Fruit fly (Drosophila melanogaster) whole organism, embryonic: Measurements from ENCODE around the gene Sce.

ENCODE experiments used
- CG10209 ChIP-seq: fragments of 200-800 bp; sonication (Bioruptor generic); optimal IDR thresholded peaks from 3 replicates; lab custom pipeline; 2017; ENCODE audit warnings: missing biosample characterization, mild to moderate bottlenecking, missing genetic modification characterization, missing genetic modification reagents
- CG1024 ChIP-seq: fragments of 200-800 bp; sonication (Bioruptor generic); IDR thresholded peaks from 2 replicates; pipeline ENCODE4 v1.3.6; 2022; ENCODE audit warnings: missing biosample characterization, missing genetic modification characterization
- CG10543 ChIP-seq: fragments of 200-800 bp; sonication (Bioruptor generic); optimal IDR thresholded peaks from 3 replicates; lab custom pipeline; 2017; ENCODE audit warnings: missing biosample characterization, mild to moderate bottlenecking, missing genetic modification characterization, moderate library complexity
- CG10654 ChIP-seq: fragments of 200-800 bp; sonication (Bioruptor generic); optimal IDR thresholded peaks from 2 replicates; lab custom pipeline; 2016; ENCODE audit warnings: missing biosample characterization, missing genetic modification characterization
- CG11560 ChIP-seq: fragments of 200-800 bp; sonication (Bioruptor generic); IDR thresholded peaks from 3 replicates; pipeline ENCODE4 v1.3.6; 2022; ENCODE audit warnings: missing biosample characterization, missing genetic modification characterization
- CG12659 ChIP-seq: fragments of 200-800 bp; sonication (Bioruptor generic); optimal IDR thresholded peaks from 3 replicates; lab custom pipeline; 2017; ENCODE audit warnings: mild to moderate bottlenecking, missing biosample characterization, missing genetic modification reagents, missing genetic modification characterization
- CG14014 ChIP-seq: fragments of 200-800 bp; sonication (Bioruptor generic); IDR thresholded peaks from 2 replicates; pipeline ENCODE4 v1.3.6; 2022; ENCODE audit warnings: missing biosample characterization, missing genetic modification characterization
- CG17912 ChIP-seq: fragments of 200-800 bp; sonication (Bioruptor generic); optimal IDR thresholded peaks from 2 replicates; lab custom pipeline; 2018; ENCODE audit warnings: missing biosample characterization, mild to moderate bottlenecking, missing genetic modification characterization
- CG18476 ChIP-seq: fragments of 200-800 bp; sonication (Bioruptor generic); optimal IDR thresholded peaks from 2 replicates; lab custom pipeline; 2016; ENCODE audit warnings: missing biosample characterization, mild to moderate bottlenecking, missing genetic modification characterization
- CG2712 ChIP-seq: fragments of 200-800 bp; optimal IDR thresholded peaks from 3 replicates; lab custom pipeline; 2019; ENCODE audit warnings: missing biosample characterization, mild to moderate bottlenecking, missing genetic modification characterization, moderate library complexity
- CG30403 ChIP-seq: fragments of 200-800 bp; sonication (Bioruptor generic); optimal IDR thresholded peaks from 3 replicates; lab custom pipeline; 2016; ENCODE audit warnings: missing biosample characterization, missing genetic modification characterization
- CG32772 ChIP-seq: fragments of 200-800 bp; sonication (Bioruptor generic); IDR thresholded peaks from 2 replicates; pipeline ENCODE4 v1.3.6; 2022; ENCODE audit warnings: missing biosample characterization, missing genetic modification characterization
- CG33557 ChIP-seq: fragments of 200-800 bp; sonication (Bioruptor generic); optimal IDR thresholded peaks from 2 replicates; lab custom pipeline; 2019; ENCODE audit warnings: missing biosample characterization, mild to moderate bottlenecking, missing genetic modification characterization, moderate library complexity
- CG5180 ChIP-seq: fragments of 200-800 bp; sonication (Bioruptor generic); optimal IDR thresholded peaks from 3 replicates; lab custom pipeline; 2017; ENCODE audit warnings: missing biosample characterization, missing genetic modification characterization, mild to moderate bottlenecking, moderate library complexity, missing genetic modification reagents
- CG7271 ChIP-seq: fragments of 200-800 bp; sonication (Bioruptor generic); optimal IDR thresholded peaks from 2 replicates; lab custom pipeline; 2018; ENCODE audit warnings: missing biosample characterization, mild to moderate bottlenecking, missing genetic modification characterization, moderate library complexity
- CG8478 ChIP-seq: fragments of >200 bp; optimal IDR thresholded peaks from 2 replicates; lab custom pipeline; 2018
- Chrac-16 ChIP-seq: fragments of 200-800 bp; sonication (Bioruptor generic); optimal IDR thresholded peaks from 3 replicates; lab custom pipeline; 2016; ENCODE audit warnings: missing biosample characterization, missing genetic modification characterization
- CrebB ChIP-seq: fragments of 200-800 bp; sonication (Bioruptor generic); optimal IDR thresholded peaks from 3 replicates; lab custom pipeline; 2018; ENCODE audit warnings: missing biosample characterization, mild to moderate bottlenecking, missing genetic modification characterization
- Dbx ChIP-seq: fragments of 200-800 bp; sonication (Bioruptor generic); IDR thresholded peaks from 3 replicates; pipeline ENCODE4 v1.3.6; 2022; ENCODE audit warnings: missing biosample characterization, missing genetic modification characterization
- E2f1 ChIP-seq: fragments of 200-800 bp; sonication (Bioruptor generic); IDR thresholded peaks from 2 replicates; pipeline ENCODE4 v1.3.6; 2022; ENCODE audit warnings: missing biosample characterization, missing genetic modification characterization
- Fer3 ChIP-seq: fragments of 200-800 bp; sonication (Bioruptor generic); optimal IDR thresholded peaks from 2 replicates; lab custom pipeline; 2018; ENCODE audit warnings: missing biosample characterization, mild to moderate bottlenecking, missing genetic modification characterization, moderate library complexity
- H15 ChIP-seq: fragments of 200-800 bp; sonication (Bioruptor generic); IDR thresholded peaks from 3 replicates; pipeline ENCODE4 v1.3.6; 2022; ENCODE audit warnings: missing biosample characterization, missing genetic modification characterization
- MTF-1 ChIP-seq: fragments of 200-800 bp; sonication (Bioruptor generic); optimal IDR thresholded peaks from 2 replicates; lab custom pipeline; 2018; ENCODE audit warnings: missing biosample characterization, mild to moderate bottlenecking, missing genetic modification characterization, borderline replicate concordance
- Myb ChIP-seq: fragments of 200-800 bp; sonication (Bioruptor generic); optimal IDR thresholded peaks from 2 replicates; lab custom pipeline; 2016; ENCODE audit warnings: missing biosample characterization, missing genetic modification characterization
- Nf-YB ChIP-seq: fragments of 200-800 bp; sonication (Bioruptor generic); optimal IDR thresholded peaks from 3 replicates; lab custom pipeline; 2019; ENCODE audit warnings: missing biosample characterization, mild to moderate bottlenecking, missing genetic modification characterization, moderate library complexity
- Trl ChIP-seq, 3 experiments: fragments of >200 bp in 2 of 3; fragments of 200-800 bp in 1 of 3; sonication (Bioruptor generic) in 1 of 3; optimal IDR thresholded peaks; 2 replicates in 1 of 3; 3 replicates in 2 of 3; lab custom pipeline; 2016 to 2017; ENCODE audit warnings: missing biosample characterization in 1 of 3, missing genetic modification characterization in 1 of 3
- YL-1 ChIP-seq: fragments of 200-800 bp; sonication (Bioruptor generic); optimal IDR thresholded peaks from 3 replicates; lab custom pipeline; 2017; ENCODE audit warnings: missing biosample characterization, mild to moderate bottlenecking, missing genetic modification characterization
- bcd ChIP-seq: fragments of 200-800 bp; sonication (Bioruptor generic); optimal IDR thresholded peaks from 2 replicates; lab custom pipeline; 2017; ENCODE audit warnings: missing biosample characterization, mild to moderate bottlenecking, missing genetic modification characterization
- bigmax ChIP-seq: fragments of 200-800 bp; sonication (Bioruptor generic); optimal IDR thresholded peaks from 2 replicates; lab custom pipeline; 2018; ENCODE audit warnings: missing biosample characterization, mild to moderate bottlenecking, missing genetic modification characterization
- btn ChIP-seq: fragments of 200-800 bp; sonication (Bioruptor generic); optimal IDR thresholded peaks from 2 replicates; lab custom pipeline; 2016; ENCODE audit warnings: missing biosample characterization, missing genetic modification characterization
- cato ChIP-seq: fragments of 200-800 bp; sonication (Bioruptor generic); optimal IDR thresholded peaks from 2 replicates; lab custom pipeline; 2016; ENCODE audit warnings: missing biosample characterization, missing genetic modification characterization, borderline replicate concordance
- chinmo ChIP-seq: fragments of 200-800 bp; sonication (Bioruptor generic); IDR thresholded peaks from 4 replicates; pipeline ENCODE4 v1.3.6; 2022; ENCODE audit warnings: missing biosample characterization, missing genetic modification characterization; ENCODE audit not compliant: partially characterized antibody
- dati ChIP-seq: fragments of 200-800 bp; sonication (Bioruptor generic); IDR thresholded peaks from 2 replicates; pipeline ENCODE4 v1.3.6; 2022; ENCODE audit warnings: missing biosample characterization, missing genetic modification characterization
- dm ChIP-seq: fragments of 200-800 bp; sonication (Bioruptor generic); optimal IDR thresholded peaks from 3 replicates; lab custom pipeline; 2016; ENCODE audit warnings: missing biosample characterization, missing genetic modification characterization
- emc ChIP-seq: fragments of 200-800 bp; sonication (Bioruptor generic); optimal IDR thresholded peaks from 2 replicates; lab custom pipeline; 2016; ENCODE audit warnings: missing biosample characterization, missing genetic modification characterization
- fu2 ChIP-seq: fragments of 200-800 bp; sonication (Bioruptor generic); optimal IDR thresholded peaks from 2 replicates; lab custom pipeline; 2016; ENCODE audit warnings: missing biosample characterization, missing genetic modification characterization
- gce ChIP-seq: fragments of 200-800 bp; sonication (Bioruptor generic); IDR thresholded peaks from 3 replicates; pipeline ENCODE4 v1.3.6; 2022; ENCODE audit warnings: missing biosample characterization, missing genetic modification characterization
- ham ChIP-seq: fragments of 200-800 bp; sonication (Bioruptor generic); IDR thresholded peaks from 2 replicates; pipeline ENCODE4 v1.3.6; 2022; ENCODE audit warnings: missing biosample characterization, missing genetic modification characterization
- lbe ChIP-seq: fragments of 200-800 bp; sonication (Bioruptor generic); optimal IDR thresholded peaks from 2 replicates; lab custom pipeline; 2016; ENCODE audit warnings: missing biosample characterization, mild to moderate bottlenecking, missing genetic modification characterization
- oc ChIP-seq: fragments of 200-800 bp; sonication (Bioruptor generic); optimal IDR thresholded peaks from 2 replicates; lab custom pipeline; 2018; ENCODE audit warnings: missing biosample characterization, mild to moderate bottlenecking, missing genetic modification characterization, moderate library complexity
- pan ChIP-seq, 4 experiments: fragments of >200 bp in 3 of 4; fragments of 200-800 bp in 1 of 4; sonication (Bioruptor generic) in 1 of 4; optimal IDR thresholded peaks in 3 of 4; IDR thresholded peaks in 1 of 4; 2 replicates each; pipeline versions ENCODE4 v1.3.6 to Lab custom; 2017 to 2022; ENCODE audit warnings: missing biosample characterization in 2 of 4, missing genetic modification characterization in 2 of 4, mixed read lengths in 1 of 4
- pros ChIP-seq: fragments of 200-800 bp; sonication (Bioruptor generic); optimal IDR thresholded peaks from 3 replicates; lab custom pipeline; 2019; ENCODE audit warnings: missing biosample characterization, mild to moderate bottlenecking, missing genetic modification characterization, moderate library complexity
- sim ChIP-seq: fragments of 200-800 bp; sonication (Bioruptor generic); IDR thresholded peaks from 2 replicates; pipeline ENCODE4 v1.3.6; 2022; ENCODE audit warnings: missing biosample characterization, missing genetic modification characterization
- sqz ChIP-seq: fragments of 200-800 bp; sonication (Bioruptor generic); optimal IDR thresholded peaks from 3 replicates; lab custom pipeline; 2018; ENCODE audit warnings: missing biosample characterization, mild to moderate bottlenecking, missing genetic modification characterization
- stwl ChIP-seq: fragments of 200-800 bp; sonication (Bioruptor generic); optimal IDR thresholded peaks from 3 replicates; lab custom pipeline; 2018; ENCODE audit warnings: missing biosample characterization, mild to moderate bottlenecking, missing genetic modification characterization, moderate library complexity
- vnd ChIP-seq: fragments of 200-800 bp; sonication (Bioruptor generic); IDR thresholded peaks from 3 replicates; pipeline ENCODE4 v1.3.6; 2022; ENCODE audit warnings: missing biosample characterization, missing genetic modification characterization; ENCODE audit not compliant: partially characterized antibody
- zfh1 ChIP-seq: fragments of 200-800 bp; sonication (Bioruptor generic); IDR thresholded peaks from 3 replicates; pipeline ENCODE4 v1.3.6; 2022; ENCODE audit warnings: missing biosample characterization, missing genetic modification characterization

Gene Sce

dm6 chr3R:27636720-27637119 lies 45.1 kb downstream of the Sce start (continued):
- TF ChIP-seq btn (GFP tag; lab: Kevin White, UChicago), result no peak
- TF ChIP-seq Myb (GFP tag; lab: Kevin White, UChicago), result no peak
- no peak for TF ChIP-seq CG30403 (GFP tag; lab: Kevin White, UChicago)
- TF ChIP-seq dati (GFP tag; lab: Robert Waterston, UW), result no peak

dm6 chr3R:27636010-27636584 lies 45.7 kb downstream of the Sce start, which contains the start of the genes CG5611 and Mtl:
Gene CG5611 (minus strand): TSS chr3R:27636060.
Gene Mtl (plus strand): TSS chr3R:27636412.
- TF ChIP-seq Dbx, result peak; percentile 100
- TF ChIP-seq CG10543 (GFP tag; lab: Kevin White, UChicago), result peak; percentile 99
- no peak for TF ChIP-seq CG8478 (lab: Kevin White, UChicago)
- peak; percentile 99 for TF ChIP-seq cato (GFP tag; lab: Kevin White, UChicago)
- peak; percentile 82 for TF ChIP-seq pros (GFP tag; lab: Kevin White, UChicago)
- peak; percentile 100 for TF ChIP-seq gce (GFP tag; lab: Robert Waterston, UW)
- TF ChIP-seq Fer3, result peak; percentile 100
- TF ChIP-seq bcd (GFP tag; lab: Kevin White, UChicago), result peak; percentile 100
- peak; percentile 81 to 91 for TF ChIP-seq Trl (optimal IDR thresholded peaks at IDR 0.05; lab: Kevin White, UChicago)
- TF ChIP-seq Trl (GFP tag; optimal IDR thresholded peaks at IDR 0.05; lab: Kevin White, UChicago), result peak; percentile 97
- peak; percentile 92 for TF ChIP-seq Nf-YB (GFP tag; lab: Kevin White, UChicago)
- TF ChIP-seq CrebB (tag; lab: Kevin White, UChicago), result peak; percentile 99
- peak; percentile 100 for TF ChIP-seq H15 (GFP tag; lab: Robert Waterston, UW)
- TF ChIP-seq sim, result peak; percentile 99
- TF ChIP-seq emc (GFP tag; lab: Kevin White, UChicago), result peak; percentile 96
- TF ChIP-seq CG32772, result peak; percentile 100
- peak; percentile 96 for TF ChIP-seq CG11560 (tag; lab: Robert Waterston, UW)
- TF ChIP-seq ham (GFP tag; lab: Robert Waterston, UW), result peak; percentile 99
- TF ChIP-seq E2f1 (GFP tag; lab: Robert Waterston, UW), result peak; percentile 100
- TF ChIP-seq CG14014 (GFP tag; lab: Robert Waterston, UW), result peak; percentile 100
- peak; percentile 97 for TF ChIP-seq fu2 (GFP tag; lab: Kevin White, UChicago)
- TF ChIP-seq CG33557 (GFP tag; lab: Kevin White, UChicago), result peak; percentile 99
- TF ChIP-seq bigmax (GFP tag; lab: Kevin White, UChicago), result peak; percentile 84
- peak; percentile 100 for TF ChIP-seq CG10209 (GFP tag; lab: Kevin White, UChicago)
- peak; percentile 99 for TF ChIP-seq MTF-1 (GFP tag; lab: Kevin White, UChicago)
- TF ChIP-seq oc (tag; lab: Kevin White, UChicago), result peak; percentile 100
- peak; percentile 99 for TF ChIP-seq YL-1 (GFP tag; lab: Kevin White, UChicago)
- TF ChIP-seq CG17912 (GFP tag; lab: Kevin White, UChicago), result peak; percentile 99
- TF ChIP-seq sqz, result peak; percentile 99
- TF ChIP-seq CG12659 (GFP tag; lab: Kevin White, UChicago), result peak; percentile 100
- TF ChIP-seq CG2712 (tag; lab: Kevin White, UChicago), result peak; percentile 100
- TF ChIP-seq CG18476, result peak; percentile 99
- TF ChIP-seq pan (optimal IDR thresholded peaks at IDR 0.05; lab: Kevin White, UChicago), result no peak
- TF ChIP-seq pan (GFP tag; optimal IDR thresholded peaks at IDR 0.05 in 1 of 2, IDR thresholded peaks at IDR 0.05 in 1 of 2), result peak in 1 of 2 experiments; percentile 100
- no peak for TF ChIP-seq chinmo (GFP tag; lab: Robert Waterston, UW)
- no peak for TF ChIP-seq vnd (GFP tag; lab: Robert Waterston, UW)
- TF ChIP-seq CG10654 (GFP tag; lab: Kevin White, UChicago), result peak; percentile 100
- peak; percentile 96 for TF ChIP-seq stwl (tag; lab: Kevin White, UChicago)
- peak; percentile 98 for TF ChIP-seq lbe (GFP tag; lab: Kevin White, UChicago)
- peak; percentile 100 for TF ChIP-seq Chrac-16 (GFP tag; lab: Kevin White, UChicago)
- peak; percentile 100 for TF ChIP-seq zfh1
- TF ChIP-seq CG1024, result peak; percentile 98
- TF ChIP-seq CG7271 (tag; lab: Kevin White, UChicago), result peak; percentile 100
- TF ChIP-seq dm (GFP tag; lab: Kevin White, UChicago), result peak; percentile 96
- peak; percentile 94 for TF ChIP-seq CG5180 (GFP tag; lab: Kevin White, UChicago)
